Fruit fly (Drosophila melanogaster) whole organism, embryonic: ENCODE data around the gene kis.

Experiments used
- BEAF-32 ChIP-seq: fragments of 200-800 bp; sonication (Bioruptor generic); optimal IDR thresholded peaks from 3 replicates; lab custom pipeline; 2017; ENCODE audit warnings: missing biosample characterization, missing genetic modification characterization, mild to moderate bottlenecking, moderate library complexity, missing genetic modification reagents
- CG10209 ChIP-seq: fragments of 200-800 bp; sonication (Bioruptor generic); optimal IDR thresholded peaks from 3 replicates; lab custom pipeline; 2017; ENCODE audit warnings: missing biosample characterization, mild to moderate bottlenecking, missing genetic modification characterization, missing genetic modification reagents
- CG10654 ChIP-seq: fragments of 200-800 bp; sonication (Bioruptor generic); optimal IDR thresholded peaks from 2 replicates; lab custom pipeline; 2016; ENCODE audit warnings: missing biosample characterization, missing genetic modification characterization
- CG11696 ChIP-seq: fragments of 200-800 bp; sonication (Bioruptor generic); IDR thresholded peaks from 2 replicates; pipeline ENCODE4 v1.3.6; 2022; ENCODE audit warnings: missing biosample characterization, missing genetic modification characterization
- CG13424 ChIP-seq: fragments of 200-800 bp; sonication (Bioruptor generic); optimal IDR thresholded peaks from 2 replicates; lab custom pipeline; 2019; ENCODE audit warnings: missing biosample characterization, mild to moderate bottlenecking, missing genetic modification characterization, moderate library complexity
- CG1529 ChIP-seq: fragments of 200-800 bp; sonication (Bioruptor generic); optimal IDR thresholded peaks from 3 replicates; lab custom pipeline; 2018; ENCODE audit warnings: missing biosample characterization, missing genetic modification characterization
- CG17359 ChIP-seq: fragments of 200-800 bp; sonication (Bioruptor generic); optimal IDR thresholded peaks from 3 replicates; lab custom pipeline; 2018; ENCODE audit warnings: missing biosample characterization, mild to moderate bottlenecking, missing genetic modification characterization, moderate library complexity
- CG18262 ChIP-seq: fragments of 200-800 bp; optimal IDR thresholded peaks from 3 replicates; lab custom pipeline; 2019; ENCODE audit warnings: missing biosample characterization, mild to moderate bottlenecking, missing genetic modification characterization, moderate library complexity
- CG2129 ChIP-seq: fragments of 200-800 bp; sonication (Bioruptor generic); IDR thresholded peaks from 2 replicates; pipeline ENCODE4 v1.3.6; 2022; ENCODE audit warnings: missing biosample characterization, missing genetic modification characterization; ENCODE audit not compliant: partially characterized antibody
- CG3726 ChIP-seq: fragments of 200-800 bp; sonication (Bioruptor generic); IDR thresholded peaks from 3 replicates; pipeline ENCODE4, ENCODE4 v1.3.6; 2022; ENCODE audit warnings: missing biosample characterization, missing genetic modification characterization
- CG43689 ChIP-seq: fragments of 200-800 bp; sonication (Bioruptor generic); IDR thresholded peaks from 2 replicates; pipeline ENCODE4 v1.3.6; 2022; ENCODE audit warnings: missing biosample characterization, missing genetic modification characterization
- CG5180 ChIP-seq: fragments of 200-800 bp; sonication (Bioruptor generic); optimal IDR thresholded peaks from 3 replicates; lab custom pipeline; 2017; ENCODE audit warnings: missing biosample characterization, missing genetic modification characterization, mild to moderate bottlenecking, moderate library complexity, missing genetic modification reagents
- CG7372 ChIP-seq: fragments of 200-800 bp; sonication (Bioruptor generic); IDR thresholded peaks from 2 replicates; pipeline ENCODE4 v1.3.6; 2022; ENCODE audit warnings: missing biosample characterization, missing genetic modification characterization
- CG7839 ChIP-seq: fragments of 200-800 bp; sonication (Bioruptor generic); optimal IDR thresholded peaks from 3 replicates; lab custom pipeline; 2018; ENCODE audit warnings: missing biosample characterization, mild to moderate bottlenecking, missing genetic modification characterization, moderate library complexity
- CoRest ChIP-seq: fragments of 200-800 bp; sonication (Bioruptor generic); optimal IDR thresholded peaks from 3 replicates; lab custom pipeline; 2018; ENCODE audit warnings: missing biosample characterization, mild to moderate bottlenecking, missing genetic modification characterization, moderate library complexity
- CrebB ChIP-seq: fragments of 200-800 bp; sonication (Bioruptor generic); optimal IDR thresholded peaks from 3 replicates; lab custom pipeline; 2018; ENCODE audit warnings: missing biosample characterization, mild to moderate bottlenecking, missing genetic modification characterization
- D ChIP-seq, 2 experiments: fragments of 200-800 bp in 1 of 2; fragments of >200 bp in 1 of 2; sonication (Bioruptor generic) in 1 of 2; optimal IDR thresholded peaks; 2 replicates in 1 of 2; 3 replicates in 1 of 2; lab custom pipeline; 2017; ENCODE audit warnings: mild to moderate bottlenecking in 1 of 2, missing biosample characterization in 1 of 2, missing genetic modification characterization in 1 of 2, missing genetic modification reagents in 1 of 2
- D19B ChIP-seq: fragments of 200-800 bp; sonication (Bioruptor generic); optimal IDR thresholded peaks from 2 replicates; lab custom pipeline; 2017; ENCODE audit warnings: missing biosample characterization, mild to moderate bottlenecking, missing genetic modification characterization
- E2f2 ChIP-seq: fragments of 200-800 bp; sonication (Bioruptor generic); IDR thresholded peaks from 2 replicates; pipeline ENCODE4 v1.3.6; 2022; ENCODE audit warnings: missing biosample characterization, missing genetic modification characterization
- Elba2 ChIP-seq: fragments of 200-800 bp; sonication (Bioruptor generic); optimal IDR thresholded peaks from 3 replicates; lab custom pipeline; 2016; ENCODE audit warnings: missing biosample characterization, missing genetic modification characterization
- Ets65A ChIP-seq: fragments of 200-800 bp; sonication (Bioruptor generic); peaks from one replicate; lab custom pipeline; 2016; ENCODE audit warnings: missing biosample characterization, missing genetic modification characterization
- Fer2 ChIP-seq: fragments of 200-800 bp; sonication (Bioruptor generic); optimal IDR thresholded peaks from 2 replicates; lab custom pipeline; 2018; ENCODE audit warnings: missing biosample characterization, mild to moderate bottlenecking, missing genetic modification characterization, moderate library complexity
- H15 ChIP-seq: fragments of 200-800 bp; sonication (Bioruptor generic); IDR thresholded peaks from 3 replicates; pipeline ENCODE4 v1.3.6; 2022; ENCODE audit warnings: missing biosample characterization, missing genetic modification characterization
- HLHmδ ChIP-seq: fragments of 200-800 bp; sonication (Bioruptor generic); optimal IDR thresholded peaks from 2 replicates; lab custom pipeline; 2018; ENCODE audit warnings: missing biosample characterization, mild to moderate bottlenecking, missing genetic modification characterization, moderate library complexity
- Hey ChIP-seq: fragments of 200-800 bp; sonication (Bioruptor generic); optimal IDR thresholded peaks from 3 replicates; lab custom pipeline; 2018; ENCODE audit warnings: missing biosample characterization, mild to moderate bottlenecking, missing genetic modification characterization
- Hr51 ChIP-seq, 2 experiments: fragments of 200-800 bp; sonication (Bioruptor generic); optimal IDR thresholded peaks; 2 replicates in 1 of 2; 3 replicates in 1 of 2; lab custom pipeline; 2016 to 2018; ENCODE audit warnings: missing biosample characterization in 2 of 2, missing genetic modification characterization in 2 of 2, mild to moderate bottlenecking in 1 of 2, moderate library complexity in 1 of 2
- Hr78 ChIP-seq, 2 experiments: fragments of 200-800 bp in 1 of 2; fragments of >200 bp in 1 of 2; sonication (Bioruptor generic) in 1 of 2; optimal IDR thresholded peaks; 2 replicates each; lab custom pipeline; 2017 to 2019; ENCODE audit warnings: missing biosample characterization in 2 of 2, missing genetic modification characterization in 2 of 2, mild to moderate bottlenecking in 1 of 2, moderate library complexity in 1 of 2
- MBD-R2 ChIP-seq: fragments of 200-800 bp; sonication (Bioruptor generic); IDR thresholded peaks from 2 replicates; pipeline ENCODE4 v1.3.6; 2022; ENCODE audit warnings: missing biosample characterization, missing genetic modification characterization
- Med ChIP-seq: fragments of 200-800 bp; sonication (Bioruptor generic); peaks from one replicate; lab custom pipeline; 2016; ENCODE audit warnings: missing biosample characterization, missing genetic modification characterization, mild to moderate bottlenecking, inconsistent platforms, moderate library complexity
- NK7.1 ChIP-seq: fragments of 200-800 bp; sonication (Bioruptor generic); optimal IDR thresholded peaks from 3 replicates; lab custom pipeline; 2016; ENCODE audit warnings: missing biosample characterization, missing genetic modification characterization
- Sin3A ChIP-seq: fragments of >200 bp; optimal IDR thresholded peaks from 2 replicates; lab custom pipeline; 2018
- Sry-β ChIP-seq: fragments of 200-800 bp; sonication (Bioruptor generic); optimal IDR thresholded peaks from 2 replicates; lab custom pipeline; 2018; ENCODE audit warnings: missing biosample characterization, mild to moderate bottlenecking, missing genetic modification characterization, moderate library complexity
- al ChIP-seq: fragments of 200-800 bp; sonication (Bioruptor generic); IDR thresholded peaks from 2 replicates; pipeline ENCODE4 v1.3.6; 2022; ENCODE audit warnings: missing biosample characterization, missing genetic modification characterization
- amos ChIP-seq: fragments of 200-800 bp; sonication (Bioruptor generic); IDR thresholded peaks from 2 replicates; pipeline ENCODE4 v1.3.6; 2022; ENCODE audit warnings: missing biosample characterization, missing genetic modification characterization; ENCODE audit not compliant: partially characterized antibody
- az2 ChIP-seq: fragments of 200-800 bp; sonication (Bioruptor generic); optimal IDR thresholded peaks from 3 replicates; lab custom pipeline; 2016; ENCODE audit warnings: missing biosample characterization, missing genetic modification characterization
- bbx ChIP-seq: fragments of 200-800 bp; sonication (Bioruptor generic); IDR thresholded peaks from 2 replicates; pipeline ENCODE4 v1.3.6; 2022; ENCODE audit warnings: missing biosample characterization, missing genetic modification characterization; ENCODE audit not compliant: partially characterized antibody
- bowl ChIP-seq: fragments of 200-800 bp; sonication (Bioruptor generic); IDR thresholded peaks from 2 replicates; pipeline ENCODE4 v1.3.6; 2022; ENCODE audit warnings: missing biosample characterization, missing genetic modification characterization
- cwo ChIP-seq: fragments of 200-800 bp; sonication (Bioruptor generic); optimal IDR thresholded peaks from 3 replicates; lab custom pipeline; 2017; ENCODE audit warnings: missing biosample characterization, missing genetic modification characterization, mild to moderate bottlenecking, moderate library complexity, missing genetic modification reagents
- ham ChIP-seq: fragments of 200-800 bp; sonication (Bioruptor generic); IDR thresholded peaks from 2 replicates; pipeline ENCODE4 v1.3.6; 2022; ENCODE audit warnings: missing biosample characterization, missing genetic modification characterization
- her ChIP-seq: fragments of 200-800 bp; sonication (Bioruptor generic); optimal IDR thresholded peaks from 2 replicates; lab custom pipeline; 2016; ENCODE audit warnings: missing biosample characterization, missing genetic modification characterization
- kah ChIP-seq: fragments of 200-800 bp; sonication (Bioruptor generic); optimal IDR thresholded peaks from 2 replicates; lab custom pipeline; 2018; ENCODE audit warnings: missing biosample characterization, mild to moderate bottlenecking, missing genetic modification characterization
- nerfin-1 ChIP-seq: fragments of 200-800 bp; sonication (Bioruptor generic); optimal IDR thresholded peaks from 3 replicates; lab custom pipeline; 2019; ENCODE audit warnings: missing biosample characterization, mild to moderate bottlenecking, missing genetic modification characterization, moderate library complexity
- otp ChIP-seq: fragments of 200-800 bp; sonication (Bioruptor generic); IDR thresholded peaks from 3 replicates; pipeline ENCODE4, ENCODE4 v1.3.6; 2022; ENCODE audit warnings: missing biosample characterization, missing genetic modification characterization
- run ChIP-seq: fragments of 200-800 bp; sonication (Bioruptor generic); optimal IDR thresholded peaks from 3 replicates; lab custom pipeline; 2018; ENCODE audit warnings: missing biosample characterization, mild to moderate bottlenecking, missing genetic modification characterization
- sens-2 ChIP-seq: fragments of 200-800 bp; sonication (Bioruptor generic); IDR thresholded peaks from 2 replicates; pipeline ENCODE4 v1.3.6; 2022; ENCODE audit warnings: missing biosample characterization, missing genetic modification characterization
- so ChIP-seq: fragments of 200-800 bp; sonication (Bioruptor generic); IDR thresholded peaks from 3 replicates; pipeline ENCODE4 v1.3.6; 2022; ENCODE audit warnings: missing biosample characterization, missing genetic modification characterization
- sqz ChIP-seq: fragments of 200-800 bp; sonication (Bioruptor generic); optimal IDR thresholded peaks from 3 replicates; lab custom pipeline; 2018; ENCODE audit warnings: missing biosample characterization, mild to moderate bottlenecking, missing genetic modification characterization
- unpg ChIP-seq: fragments of 200-800 bp; sonication (Bioruptor generic); optimal IDR thresholded peaks from 3 replicates; lab custom pipeline; 2018; ENCODE audit warnings: missing biosample characterization, mild to moderate bottlenecking, missing genetic modification characterization, moderate library complexity
- usp ChIP-seq: fragments of >200 bp; optimal IDR thresholded peaks from 2 replicates; lab custom pipeline; 2017; ENCODE audit warnings: missing biosample characterization, missing genetic modification characterization

The kis gene

DNA sequence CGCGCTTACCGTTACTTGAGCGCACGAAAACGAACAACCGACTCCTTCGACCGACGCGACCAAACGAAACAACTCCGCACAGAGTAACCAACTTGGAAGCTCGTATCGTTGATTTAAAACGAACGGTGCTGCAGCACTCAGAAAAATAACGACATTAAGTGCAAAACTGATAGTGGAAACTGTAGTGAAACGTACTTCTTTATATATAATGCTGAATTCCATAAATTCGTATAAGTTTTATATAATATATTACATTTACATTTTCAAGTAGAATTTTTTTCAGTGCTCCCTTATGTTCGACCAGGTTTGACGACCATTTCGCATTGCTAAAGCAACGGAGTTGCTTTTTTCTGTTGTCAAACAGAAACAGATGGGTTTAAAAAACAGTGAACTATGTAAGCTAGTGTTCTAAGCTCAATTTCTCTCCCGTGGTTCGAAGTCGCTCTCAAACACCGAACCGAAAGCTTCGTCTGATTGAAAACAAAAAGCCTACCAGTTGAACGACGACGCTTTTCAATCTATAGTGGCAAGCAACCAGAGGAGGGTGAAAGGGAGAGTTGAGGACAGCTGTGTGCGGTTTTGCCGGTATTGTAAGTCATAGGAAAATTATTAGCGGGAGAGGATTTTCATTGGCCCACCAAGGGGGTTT lies 16.9 kb upstream of the kis start, which contains the start of gene CG17075 (continued):
- TF ChIP-seq CG1529 (peak; percentile 83), H15 (GFP tag; lab: Robert Waterston, UW) (peak; percentile 93), NK7.1 (GFP tag; lab: Kevin White, UChicago) (peak; percentile 39), D19B (GFP tag; lab: Kevin White, UChicago) (peak; percentile 85), Sry-β (GFP tag; lab: Kevin White, UChicago) (peak; percentile 6), Fer2 (peak; percentile 83), cwo (GFP tag; lab: Kevin White, UChicago) (peak; percentile 94), CG10654 (GFP tag; lab: Kevin White, UChicago) (peak; percentile 89), sens-2 (GFP tag; lab: Robert Waterston, UW) (peak; percentile 82), Elba2 (GFP tag; lab: Kevin White, UChicago) (no peak), CG2129 (GFP tag; lab: Robert Waterston, UW) (no peak), bowl (GFP tag; lab: Robert Waterston, UW) (peak; percentile 88), Med (GFP tag; lab: Kevin White, UChicago) (peak; percentile 94), kah (GFP tag; lab: Kevin White, UChicago) (peak; percentile 73), MBD-R2 (GFP tag; lab: Robert Waterston, UW) (peak; percentile 91), bbx (GFP tag; lab: Robert Waterston, UW) (no peak), CG7839 (tag; lab: Kevin White, UChicago) (peak; percentile 98), CG13424 (tag; lab: Kevin White, UChicago) (peak; percentile 95), Ets65A (GFP tag; lab: Kevin White, UChicago) (peak; percentile 90), unpg (GFP tag; lab: Kevin White, UChicago) (peak; percentile 96), her (GFP tag; lab: Kevin White, UChicago) (peak; percentile 33), sqz (peak; percentile 86), Sin3A (lab: Kevin White, UChicago) (no peak), CG17359 (peak; percentile 96), CG11696 (GFP tag; lab: Robert Waterston, UW) (peak; percentile 77), so (GFP tag; lab: Robert Waterston, UW) (peak; percentile 93), run (tag; lab: Kevin White, UChicago) (peak; percentile 87), ham (GFP tag; lab: Robert Waterston, UW) (peak; percentile 61; the same call in 1 of the 2 replicates), D (optimal IDR thresholded peaks at IDR 0.05; lab: Kevin White, UChicago) (no peak), D (GFP tag; optimal IDR thresholded peaks at IDR 0.05; lab: Kevin White, UChicago) (peak; percentile 84), CoRest (tag; lab: Kevin White, UChicago) (peak; percentile 95), CG5180 (GFP tag; lab: Kevin White, UChicago) (peak; percentile 99), E2f2 (GFP tag; lab: Robert Waterston, UW) (peak; percentile 79), BEAF-32 (GFP tag; lab: Kevin White, UChicago) (no peak), usp (GFP tag; lab: Kevin White, UChicago) (no peak), Hey (tag; lab: Kevin White, UChicago) (peak; percentile 62), CrebB (tag; lab: Kevin White, UChicago) (peak; percentile 90), al (peak; percentile 91), CG43689 (peak; percentile 89), CG3726 (GFP tag; lab: Robert Waterston, UW) (peak; percentile 90), az2 (peak; percentile 94), HLHmδ (GFP tag; lab: Kevin White, UChicago) (no peak), otp (GFP tag; lab: Robert Waterston, UW) (peak; percentile 84), CG18262 (peak; percentile 89), Hr78 (GFP tag; optimal IDR thresholded peaks at IDR 0.05; lab: Kevin White, UChicago) (no peak), CG10209 (GFP tag; lab: Kevin White, UChicago) (peak; percentile 96), amos (GFP tag; lab: Robert Waterston, UW) (no peak), CG7372 (peak; percentile 94), nerfin-1 (tag; lab: Kevin White, UChicago) (peak; percentile 71), Hr51 (GFP tag; optimal IDR thresholded peaks at IDR 0.05; lab: Kevin White, UChicago) (peak; percentile 75 to 96)
